Worm (Caenorhabditis elegans) whole organism, L1 larva: ENCODE measurements around the gene sre-1.

Experiments used
- C16A3.4 ChIP-seq: fragments of 150-350 bp; optimal IDR thresholded peaks from 2 replicates; lab custom pipeline; 2014; ENCODE audit warnings: missing biosample characterization, missing genetic modification characterization
- F16B12.6 ChIP-seq: fragments of 150-350 bp; optimal IDR thresholded peaks from 2 replicates; lab custom pipeline; 2014; ENCODE audit warnings: missing biosample characterization, missing genetic modification characterization
- alr-1 ChIP-seq: fragments of 200-800 bp; sonication (Bioruptor generic); optimal IDR thresholded peaks from 2 replicates; lab custom pipeline; 2018; ENCODE audit warnings: borderline replicate concordance, mild to moderate bottlenecking, missing genetic modification characterization, missing compliant biosample characterization
- aly-2 ChIP-seq: fragments of 150-350 bp; optimal IDR thresholded peaks from 2 replicates; lab custom pipeline; 2014; ENCODE audit warnings: missing biosample characterization, missing genetic modification characterization
- blmp-1 ChIP-seq: fragments of 150-350 bp; optimal IDR thresholded peaks from 2 replicates; lab custom pipeline; 2014; ENCODE audit warnings: missing biosample characterization, missing genetic modification characterization
- ceh-63 ChIP-seq: fragments of 200-800 bp; sonication (Bioruptor generic); optimal IDR thresholded peaks from 2 replicates; lab custom pipeline; 2018; ENCODE audit warnings: mild to moderate bottlenecking, missing genetic modification characterization, missing compliant biosample characterization
- ceh-82 ChIP-seq, 3 experiments: fragments of 150-350 bp in 1 of 3; sonication (generic microtip) in 2 of 3; optimal IDR thresholded peaks; 2 replicates each; lab custom pipeline; 2014 to 2017; ENCODE audit warnings: missing biosample characterization in 3 of 3, missing genetic modification characterization in 3 of 3
- ceh-88 ChIP-seq: fragments of 200-800 bp; sonication (Bioruptor generic); IDR thresholded peaks from 2 replicates; pipeline ENCODE4 v1.3.6; 2022; ENCODE audit warnings: missing genetic modification characterization, missing compliant biosample characterization
- ceh-90 ChIP-seq: sonication (generic microtip); optimal IDR thresholded peaks from 2 replicates; lab custom pipeline; 2016; ENCODE audit warnings: missing genetic modification characterization, missing compliant biosample characterization
- dpl-1 ChIP-seq, 3 experiments: fragments of 150-350 bp in 2 of 3; sonication (generic microtip) in 1 of 3; optimal IDR thresholded peaks; 2 replicates each; lab custom pipeline; 2014 to 2017; ENCODE audit warnings: missing biosample characterization in 3 of 3, missing genetic modification characterization in 3 of 3, missing genetic modification reagents in 3 of 3
- dsc-1 ChIP-seq: sonication (generic microtip); optimal IDR thresholded peaks from 2 replicates; lab custom pipeline; 2016; ENCODE audit warnings: mild to moderate bottlenecking, missing genetic modification characterization, missing compliant biosample characterization
- efl-1 ChIP-seq, 4 experiments: fragments of 150-350 bp; optimal IDR thresholded peaks in 3 of 4; peaks in 1 of 4; 1 replicate in 1 of 4; 2 replicates in 3 of 4; lab custom pipeline; 2014; ENCODE audit warnings: missing biosample characterization in 2 of 4, missing genetic modification characterization in 2 of 4, missing genetic modification reagents in 2 of 4
- fkh-10 ChIP-seq: sonication (generic microtip); optimal IDR thresholded peaks from 2 replicates; lab custom pipeline; 2017; ENCODE audit warnings: missing biosample characterization, missing genetic modification reagents, missing genetic modification characterization
- fkh-4 ChIP-seq: sonication (generic microtip); optimal IDR thresholded peaks from 2 replicates; lab custom pipeline; 2016; ENCODE audit warnings: missing compliant biosample characterization, missing genetic modification characterization, borderline replicate concordance
- fos-1 ChIP-seq: fragments of 150-350 bp; optimal IDR thresholded peaks from 2 replicates; lab custom pipeline; 2014; ENCODE audit warnings: missing biosample characterization, missing genetic modification characterization
- grh-1 ChIP-seq: fragments of 200-800 bp; sonication (Bioruptor generic); IDR thresholded peaks from 2 replicates; pipeline ENCODE4 v1.3.6; 2022; ENCODE audit warnings: missing genetic modification reagents, missing genetic modification characterization, missing compliant biosample characterization
- hpl-2 ChIP-seq: fragments of 150-350 bp; optimal IDR thresholded peaks from 2 replicates; lab custom pipeline; 2014; ENCODE audit warnings: missing biosample characterization, missing genetic modification reagents, missing genetic modification characterization
- jun-1 ChIP-seq: fragments of 150-350 bp; optimal IDR thresholded peaks from 2 replicates; lab custom pipeline; 2014; ENCODE audit warnings: missing biosample characterization, missing genetic modification reagents, missing genetic modification characterization
- lin-14 ChIP-seq: fragments of 200-800 bp; sonication (Bioruptor generic); optimal IDR thresholded peaks from 2 replicates; lab custom pipeline; 2018; ENCODE audit warnings: mild to moderate bottlenecking, missing genetic modification characterization, moderate library complexity, missing compliant biosample characterization
- lin-15B ChIP-seq: fragments of 150-350 bp; sonication (generic microtip); optimal IDR thresholded peaks from 3 replicates; lab custom pipeline; 2014; ENCODE audit warnings: missing biosample characterization, missing genetic modification characterization
- lin-35 ChIP-seq, 2 experiments: fragments of 150-350 bp; optimal IDR thresholded peaks; 2 replicates each; lab custom pipeline; 2014; ENCODE audit warnings: missing biosample characterization in 2 of 2, missing genetic modification characterization in 2 of 2, missing genetic modification reagents in 2 of 2
- lin-39 ChIP-seq: fragments of 150-350 bp; optimal IDR thresholded peaks from 2 replicates; lab custom pipeline; 2014; ENCODE audit warnings: missing biosample characterization, missing genetic modification reagents, missing genetic modification characterization
- lsy-2 ChIP-seq, 2 experiments: fragments of 150-350 bp; optimal IDR thresholded peaks; 2 replicates each; lab custom pipeline; 2014; ENCODE audit warnings: missing biosample characterization in 2 of 2, missing genetic modification characterization in 2 of 2
- mep-1 ChIP-seq: fragments of 150-350 bp; optimal IDR thresholded peaks from 2 replicates; lab custom pipeline; 2014; ENCODE audit warnings: missing biosample characterization, missing genetic modification characterization
- nhr-11 ChIP-seq: fragments of 150-350 bp; optimal IDR thresholded peaks from 2 replicates; lab custom pipeline; 2014; ENCODE audit warnings: missing biosample characterization, missing genetic modification characterization
- nhr-12 ChIP-seq: sonication (generic microtip); optimal IDR thresholded peaks from 2 replicates; lab custom pipeline; 2017; ENCODE audit warnings: missing biosample characterization, missing genetic modification characterization
- nhr-19 ChIP-seq: fragments of 200-800 bp; sonication (Bioruptor generic); conservative IDR thresholded peaks from 2 replicates; pipeline ENCODE4 v1.3.6; 2022; ENCODE audit warnings: missing genetic modification characterization, missing compliant biosample characterization
- nhr-20 ChIP-seq: sonication (generic microtip); optimal IDR thresholded peaks from 2 replicates; lab custom pipeline; 2016; ENCODE audit warnings: mild to moderate bottlenecking, missing genetic modification characterization, missing compliant biosample characterization
- nhr-71 ChIP-seq: sonication (generic microtip); optimal IDR thresholded peaks from 2 replicates; lab custom pipeline; 2016; ENCODE audit warnings: mild to moderate bottlenecking, missing genetic modification characterization, moderate library complexity, missing compliant biosample characterization
- nhr-90 ChIP-seq: sonication (generic microtip); optimal IDR thresholded peaks from 2 replicates; lab custom pipeline; 2016; ENCODE audit warnings: mild to moderate bottlenecking, missing genetic modification characterization, missing compliant biosample characterization; ENCODE audit not compliant: poor library complexity
- skn-1 ChIP-seq: fragments of 150-350 bp; optimal IDR thresholded peaks from 2 replicates; lab custom pipeline; 2014; ENCODE audit warnings: missing biosample characterization, missing genetic modification characterization
- snu-23 ChIP-seq: sonication (generic microtip); optimal IDR thresholded peaks from 2 replicates; lab custom pipeline; 2016; ENCODE audit warnings: missing genetic modification characterization, missing compliant biosample characterization
- sox-4 ChIP-seq: sonication (generic microtip); optimal IDR thresholded peaks from 2 replicates; lab custom pipeline; 2016; ENCODE audit warnings: missing genetic modification characterization, missing compliant biosample characterization
- sup-37 ChIP-seq: fragments of 200-800 bp; sonication (Bioruptor generic); optimal IDR thresholded peaks from 2 replicates; lab custom pipeline; 2018; ENCODE audit warnings: mild to moderate bottlenecking, missing genetic modification characterization, missing compliant biosample characterization
- tbx-2 ChIP-seq: sonication (generic microtip); optimal IDR thresholded peaks from 2 replicates; lab custom pipeline; 2016; ENCODE audit warnings: missing genetic modification characterization, missing compliant biosample characterization
- tlp-1 ChIP-seq: fragments of 150-350 bp; optimal IDR thresholded peaks from 2 replicates; lab custom pipeline; 2014; ENCODE audit warnings: missing biosample characterization, missing genetic modification characterization
- unc-130 ChIP-seq: fragments of 150-350 bp; optimal IDR thresholded peaks from 2 replicates; lab custom pipeline; 2017; ENCODE audit warnings: missing biosample characterization, missing genetic modification characterization, inconsistent platforms
- unc-86 ChIP-seq: sonication (generic microtip); optimal IDR thresholded peaks from 2 replicates; lab custom pipeline; 2016; ENCODE audit warnings: missing genetic modification characterization, missing compliant biosample characterization
- zag-1 ChIP-seq: fragments of 150-350 bp; optimal IDR thresholded peaks from 2 replicates; lab custom pipeline; 2014; ENCODE audit warnings: missing biosample characterization, missing genetic modification characterization
- zip-4 ChIP-seq: fragments of 200-800 bp; sonication (Bioruptor generic); optimal IDR thresholded peaks from 2 replicates; lab custom pipeline; 2018; ENCODE audit warnings: mild to moderate bottlenecking, missing genetic modification characterization, moderate library complexity, missing compliant biosample characterization

Gene sre-1

DNA sequence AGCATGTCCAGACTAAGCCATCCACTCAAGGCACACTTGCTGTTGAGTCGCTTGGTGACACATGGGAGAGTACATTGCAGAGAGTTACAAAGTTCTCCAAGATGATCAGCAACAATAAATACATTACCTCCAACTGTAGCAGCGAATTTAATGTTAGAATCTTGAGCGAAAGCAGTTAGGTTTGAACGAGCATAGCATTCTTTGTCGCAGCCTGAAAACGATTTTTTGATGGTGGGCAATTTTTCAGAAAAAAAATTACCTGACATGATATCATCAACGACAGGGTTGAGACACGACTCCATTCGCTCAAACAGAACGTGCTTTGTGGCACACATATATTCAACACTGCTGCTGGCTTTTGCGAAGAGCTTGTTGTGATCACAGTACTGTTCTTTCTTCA, 46.5 kb upstream of the sre-1 start:
- TF ChIP-seq nhr-12 (tag; lab: Kevin White, UChicago) (no peak), efl-1 (optimal IDR thresholded peaks at IDR 0.05; lab: Kevin White, UChicago) (no peak), efl-1 (GFP tag; optimal IDR thresholded peaks at IDR 0.05 in 1 of 2; lab: Kevin White, UChicago) (peak in 1 of 2 experiments; percentile 51)

DNA sequence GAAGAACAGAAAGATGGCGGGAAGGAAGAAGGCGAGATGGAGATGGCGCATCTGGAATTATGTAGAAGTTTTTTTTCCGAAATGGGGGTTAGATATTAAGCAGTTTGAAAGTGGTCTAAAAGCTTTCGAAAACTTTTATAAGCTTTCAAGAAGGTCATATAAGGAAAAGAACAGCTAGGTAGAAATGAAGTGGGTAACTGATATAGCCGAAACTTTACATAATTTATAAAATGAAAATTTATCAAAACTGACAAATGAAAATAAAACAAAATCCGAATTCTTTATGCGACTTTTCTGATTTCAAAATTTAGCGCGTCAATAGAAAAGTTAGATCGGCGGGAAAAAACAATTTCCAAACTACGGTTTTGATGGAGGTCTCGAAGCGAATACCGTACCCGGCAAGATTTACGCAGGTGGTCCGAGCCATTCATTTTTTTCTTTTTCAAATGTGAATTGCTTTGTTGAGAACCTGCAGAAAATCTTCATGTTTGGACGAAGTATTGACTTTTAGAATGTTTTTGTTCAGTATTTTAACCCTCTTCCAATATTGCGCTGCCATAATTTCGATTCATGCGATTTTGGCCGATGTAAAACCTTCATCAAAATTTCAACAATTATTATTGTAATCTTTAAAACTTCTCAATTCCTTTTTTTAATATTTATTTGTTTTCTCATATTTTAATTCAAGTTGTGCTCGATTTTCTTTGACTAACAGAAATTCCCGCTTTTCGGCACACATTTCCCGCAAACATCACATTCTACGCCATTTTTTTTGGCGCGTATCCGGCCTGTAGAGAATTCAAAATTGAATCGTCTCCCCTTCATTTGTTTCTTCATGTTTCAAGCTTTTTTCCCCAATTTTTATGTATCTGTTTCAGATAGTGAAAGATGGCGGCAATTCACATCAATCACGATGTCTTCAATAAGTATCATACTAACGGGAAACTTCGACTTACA, 45.5 kb upstream of the sre-1 start, which contains the start of the genes F18A1.7 and rpa-1:
Gene F18A1.7 (minus strand): TSS at position 51 of the 957 bp plus-strand sequence.
Gene rpa-1 (plus strand): TSS at position 879 of the 957 bp plus-strand sequence.
- TF ChIP-seq ceh-90 (tag; lab: Kevin White, UChicago) (no peak), blmp-1 (peak; percentile 39), lsy-2 (tag; optimal IDR thresholded peaks at IDR 0.05; lab: Kevin White, UChicago) (peak; percentile 11 to 60), zip-4 (GFP tag; lab: Kevin White, UChicago) (no peak), snu-23 (peak; percentile 15), lin-15B (tag; lab: Kevin White, UChicago) (no peak), lin-35 (GFP tag; optimal IDR thresholded peaks at IDR 0.05; lab: Kevin White, UChicago) (peak; percentile 59 to 76), sup-37 (no peak), zag-1 (no peak), efl-1 (optimal IDR thresholded peaks at IDR 0.05; lab: Kevin White, UChicago) (peak; percentile 36 to 54), efl-1 (GFP tag; optimal IDR thresholded peaks at IDR 0.05 in 1 of 2; lab: Kevin White, UChicago) (peak; percentile 9 to 62), grh-1 (GFP tag; lab: Robert Waterston, UW) (no peak), dpl-1 (GFP tag; optimal IDR thresholded peaks at IDR 0.05; lab: Kevin White, UChicago) (peak; percentile 53 to 82 (median 71)), unc-86 (tag; lab: Kevin White, UChicago) (no peak), mep-1 (tag; lab: Kevin White, UChicago) (peak; percentile 25), F16B12.6 (tag; lab: Kevin White, UChicago) (peak; percentile 78)

DNA sequence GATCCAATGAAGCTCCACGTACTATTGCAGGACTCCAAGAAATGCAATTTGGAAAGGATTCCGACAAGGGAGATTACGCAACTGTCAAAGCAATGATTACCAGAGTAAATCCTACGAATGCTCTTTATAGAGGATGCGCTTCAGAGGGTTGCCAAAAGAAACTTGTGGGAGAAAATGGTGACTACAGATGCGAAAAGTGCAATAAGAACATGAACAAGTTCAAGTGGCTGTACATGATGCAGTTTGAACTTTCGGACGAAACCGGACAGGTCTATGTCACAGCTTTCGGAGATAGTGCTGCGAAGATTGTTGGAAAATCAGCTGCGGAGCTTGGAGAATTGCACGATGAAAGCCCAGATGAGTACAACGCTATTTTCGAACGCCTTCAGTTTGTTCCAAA, 43.2 kb upstream of the sre-1 start:
- TF ChIP-seq nhr-19 (GFP tag; lab: Robert Waterston, UW) (no peak), aly-2 (no peak), nhr-71 (no peak), nhr-90 (no peak), tlp-1 (tag; lab: Kevin White, UChicago) (no peak), ceh-63 (GFP tag; lab: Kevin White, UChicago) (no peak), fkh-4 (tag; lab: Kevin White, UChicago) (no peak), lin-39 (tag; lab: Kevin White, UChicago) (no peak), hpl-2 (GFP tag; lab: Kevin White, UChicago) (no peak), lin-14 (GFP tag; lab: Kevin White, UChicago) (no peak)

DNA sequence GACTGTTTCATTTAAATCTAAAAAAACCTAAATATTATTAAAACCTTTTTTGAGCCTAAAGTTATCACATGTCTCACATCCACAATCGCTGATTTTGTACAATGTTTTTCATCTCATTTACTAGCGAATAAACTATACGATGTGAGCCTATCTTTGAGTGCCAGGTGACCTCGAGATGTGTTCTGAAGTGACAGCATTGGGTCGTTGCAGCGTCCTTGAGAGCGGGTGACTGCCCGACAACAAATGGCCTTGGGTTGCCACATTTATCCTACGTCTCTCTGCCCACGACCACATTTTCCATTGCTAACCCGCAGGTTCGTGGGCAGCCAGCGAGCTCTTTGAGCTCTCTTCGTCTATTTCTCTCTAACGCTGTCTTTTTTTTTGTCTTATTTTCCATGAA, 42.5 kb upstream of the sre-1 start, which contains the start of gene lir-2:
Gene lir-2 (plus strand): TSS at position 301 of the 400 bp plus-strand sequence.
- TF ChIP-seq skn-1 (no peak), efl-1 (optimal IDR thresholded peaks at IDR 0.05; lab: Kevin White, UChicago) (peak in 1 of 2 experiments; percentile 3), efl-1 (GFP tag; optimal IDR thresholded peaks at IDR 0.05 in 1 of 2; lab: Kevin White, UChicago) (no peak)

DNA sequence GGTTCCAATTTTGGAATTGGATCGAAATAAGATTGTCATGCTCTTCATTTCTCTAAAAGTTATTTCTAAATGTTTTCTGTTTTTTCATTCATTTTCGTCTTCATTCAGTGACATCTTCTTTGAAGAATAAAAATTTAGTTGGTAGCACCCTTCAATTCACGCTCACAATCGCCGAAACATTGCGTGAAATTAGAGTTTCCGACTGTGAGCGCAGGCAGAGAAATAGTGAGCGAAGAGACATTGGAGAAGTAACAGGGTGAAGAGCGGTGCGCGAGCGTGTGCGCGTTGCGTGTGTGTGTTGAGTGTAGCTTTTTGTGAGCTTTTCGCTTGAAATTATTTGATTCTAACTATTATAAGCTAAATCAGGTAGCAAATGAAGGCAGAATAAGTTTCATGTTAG, 40.1 kb upstream of the sre-1 start:
- TF ChIP-seq skn-1 (peak; percentile 42), jun-1 (no peak), unc-130 (tag; lab: Kevin White, UChicago) (no peak), fos-1 (tag; lab: Kevin White, UChicago) (no peak), lin-14 (GFP tag; lab: Kevin White, UChicago) (peak; percentile 49), dsc-1 (tag; lab: Kevin White, UChicago) (peak; percentile 0), nhr-20 (tag; lab: Kevin White, UChicago) (peak; percentile 19), lin-35 (GFP tag; optimal IDR thresholded peaks at IDR 0.05; lab: Kevin White, UChicago) (peak; percentile 19 to 43), fkh-10 (peak; percentile 20), C16A3.4 (tag; lab: Kevin White, UChicago) (peak; percentile 28), ceh-82 (tag; optimal IDR thresholded peaks at IDR 0.05; lab: Kevin White, UChicago) (peak in 1 of 3 experiments; percentile 65), snu-23 (peak; percentile 56), tlp-1 (tag; lab: Kevin White, UChicago) (no peak), ceh-88 (no peak), nhr-71 (peak; percentile 44), alr-1 (tag; lab: Kevin White, UChicago) (no peak), mep-1 (tag; lab: Kevin White, UChicago) (peak; percentile 62), dpl-1 (GFP tag; optimal IDR thresholded peaks at IDR 0.05; lab: Kevin White, UChicago) (peak; percentile 12 to 42 (median 23)), sox-4 (no peak), F16B12.6 (tag; lab: Kevin White, UChicago) (peak; percentile 35), tbx-2 (tag; lab: Kevin White, UChicago) (peak; percentile 2), zip-4 (GFP tag; lab: Kevin White, UChicago) (no peak), blmp-1 (peak; percentile 12), nhr-11 (tag; lab: Kevin White, UChicago) (no peak)
